Fruit fly (Drosophila melanogaster) whole organism, embryonic: ENCODE results near the gene CG43163.
A peak's percentile ranks its signal among the peaks of the same experiment; 100 is the strongest.

Source experiments
- ATbp ChIP-seq: fragments of 200-800 bp; sonication (Bioruptor generic); optimal IDR thresholded peaks from 2 replicates; lab custom pipeline; 2017; ENCODE audit warnings: missing biosample characterization, mild to moderate bottlenecking, missing genetic modification characterization, missing genetic modification reagents
- Antp ChIP-seq: fragments of 200-800 bp; sonication (Bioruptor generic); optimal IDR thresholded peaks from 3 replicates; lab custom pipeline; 2016; ENCODE audit warnings: missing biosample characterization, missing genetic modification characterization
- BEAF-32 ChIP-seq: fragments of 200-800 bp; sonication (Bioruptor generic); optimal IDR thresholded peaks from 3 replicates; lab custom pipeline; 2017; ENCODE audit warnings: missing biosample characterization, missing genetic modification characterization, mild to moderate bottlenecking, moderate library complexity, missing genetic modification reagents
- CG11398 ChIP-seq: fragments of 200-800 bp; sonication (Bioruptor generic); optimal IDR thresholded peaks from 2 replicates; lab custom pipeline; 2016; ENCODE audit warnings: missing biosample characterization, missing genetic modification characterization
- CG11696 ChIP-seq: fragments of 200-800 bp; sonication (Bioruptor generic); IDR thresholded peaks from 2 replicates; pipeline ENCODE4 v1.3.6; 2022; ENCODE audit warnings: missing biosample characterization, missing genetic modification characterization
- CG12219 ChIP-seq: fragments of 200-800 bp; sonication (Bioruptor generic); optimal IDR thresholded peaks from 3 replicates; lab custom pipeline; 2018; ENCODE audit warnings: missing biosample characterization, mild to moderate bottlenecking, missing genetic modification characterization
- CG13123 ChIP-seq: fragments of 200-800 bp; sonication (Bioruptor generic); optimal IDR thresholded peaks from 2 replicates; lab custom pipeline; 2016; ENCODE audit warnings: missing biosample characterization, missing genetic modification characterization
- CG13624 ChIP-seq: fragments of 200-800 bp; sonication (Bioruptor generic); optimal IDR thresholded peaks from 2 replicates; lab custom pipeline; 2016; ENCODE audit warnings: missing biosample characterization, missing genetic modification characterization
- CG14667 ChIP-seq: fragments of 200-800 bp; sonication (Bioruptor generic); IDR thresholded peaks from 2 replicates; pipeline ENCODE4 v1.3.6; 2022; ENCODE audit warnings: missing biosample characterization, missing genetic modification characterization
- CG15073 ChIP-seq: fragments of 200-800 bp; sonication (Bioruptor generic); optimal IDR thresholded peaks from 2 replicates; lab custom pipeline; 2016; ENCODE audit warnings: missing biosample characterization, missing genetic modification characterization
- CG1647 ChIP-seq: fragments of 200-800 bp; sonication (Bioruptor generic); optimal IDR thresholded peaks from 3 replicates; lab custom pipeline; 2016; ENCODE audit warnings: missing biosample characterization, missing genetic modification characterization
- CG17612 ChIP-seq: fragments of 200-800 bp; sonication (Bioruptor generic); IDR thresholded peaks from 2 replicates; pipeline ENCODE4 v1.3.6; 2022; ENCODE audit warnings: missing biosample characterization, missing genetic modification characterization
- CG18764 ChIP-seq: fragments of 200-800 bp; sonication (Bioruptor generic); optimal IDR thresholded peaks from 3 replicates; lab custom pipeline; 2016; ENCODE audit warnings: missing biosample characterization, missing genetic modification characterization
- CG30020 ChIP-seq: fragments of 200-800 bp; optimal IDR thresholded peaks from 2 replicates; lab custom pipeline; 2019; ENCODE audit warnings: missing biosample characterization, mild to moderate bottlenecking, missing genetic modification characterization, moderate library complexity
- CG31441 ChIP-seq: fragments of 200-800 bp; sonication (Bioruptor generic); IDR thresholded peaks from 2 replicates; pipeline ENCODE4 v1.3.6; 2022; ENCODE audit warnings: missing biosample characterization, missing genetic modification characterization
- CG3407 ChIP-seq: fragments of 200-800 bp; sonication (Bioruptor generic); optimal IDR thresholded peaks from 2 replicates; lab custom pipeline; 2018; ENCODE audit warnings: missing biosample characterization, mild to moderate bottlenecking, missing genetic modification characterization
- CG34376 ChIP-seq: fragments of 200-800 bp; sonication (Bioruptor generic); optimal IDR thresholded peaks from 2 replicates; lab custom pipeline; 2018; ENCODE audit warnings: missing biosample characterization, mild to moderate bottlenecking, missing genetic modification characterization
- CG4282 ChIP-seq: fragments of 200-800 bp; sonication (Bioruptor generic); optimal IDR thresholded peaks from 2 replicates; lab custom pipeline; 2016; ENCODE audit warnings: missing biosample characterization, missing genetic modification characterization
- CG4707 ChIP-seq: fragments of 200-800 bp; sonication (Bioruptor generic); optimal IDR thresholded peaks from 2 replicates; lab custom pipeline; 2018; ENCODE audit warnings: missing biosample characterization, mild to moderate bottlenecking, missing genetic modification characterization, moderate library complexity
- CG4730 ChIP-seq: fragments of 200-800 bp; sonication (Bioruptor generic); IDR thresholded peaks from 2 replicates; pipeline ENCODE4 v1.3.6; 2022; ENCODE audit warnings: missing biosample characterization, missing genetic modification characterization
- CG5953 ChIP-seq: fragments of 200-800 bp; sonication (Bioruptor generic); IDR thresholded peaks from 2 replicates; pipeline ENCODE4 v1.3.6; 2022; ENCODE audit warnings: missing biosample characterization, missing genetic modification characterization
- CG6254 ChIP-seq: fragments of 200-800 bp; sonication (Bioruptor generic); optimal IDR thresholded peaks from 3 replicates; lab custom pipeline; 2017; ENCODE audit warnings: mild to moderate bottlenecking, missing biosample characterization, missing genetic modification reagents, missing genetic modification characterization
- CG6813 ChIP-seq: fragments of 200-800 bp; sonication (Bioruptor generic); optimal IDR thresholded peaks from 2 replicates; lab custom pipeline; 2017; ENCODE audit warnings: missing biosample characterization, missing genetic modification characterization, mild to moderate bottlenecking, moderate library complexity, missing genetic modification reagents
- CG7839 ChIP-seq: fragments of 200-800 bp; sonication (Bioruptor generic); optimal IDR thresholded peaks from 3 replicates; lab custom pipeline; 2018; ENCODE audit warnings: missing biosample characterization, mild to moderate bottlenecking, missing genetic modification characterization, moderate library complexity
- CG7963 ChIP-seq: fragments of 200-800 bp; sonication (Bioruptor generic); IDR thresholded peaks from 3 replicates; pipeline ENCODE4 v1.3.6; 2022; ENCODE audit warnings: missing biosample characterization, missing genetic modification characterization; ENCODE audit not compliant: partially characterized antibody
- CG9727 ChIP-seq: fragments of 200-800 bp; sonication (Bioruptor generic); optimal IDR thresholded peaks from 3 replicates; lab custom pipeline; 2017; ENCODE audit warnings: missing biosample characterization, mild to moderate bottlenecking, missing genetic modification characterization
- Gug ChIP-seq: fragments of 200-800 bp; sonication (Bioruptor generic); IDR thresholded peaks from 4 replicates; pipeline ENCODE4 v1.3.6; 2022; ENCODE audit warnings: missing biosample characterization, missing genetic modification characterization
- H2.0 ChIP-seq: fragments of 200-800 bp; sonication (Bioruptor generic); IDR thresholded peaks from 2 replicates; pipeline ENCODE4 v1.3.6; 2022; ENCODE audit warnings: missing biosample characterization, missing genetic modification characterization
- MBD-R2 ChIP-seq: fragments of 200-800 bp; sonication (Bioruptor generic); IDR thresholded peaks from 2 replicates; pipeline ENCODE4 v1.3.6; 2022; ENCODE audit warnings: missing biosample characterization, missing genetic modification characterization
- NC2α ChIP-seq: fragments of 200-800 bp; sonication (Bioruptor generic); optimal IDR thresholded peaks from 2 replicates; lab custom pipeline; 2016; ENCODE audit warnings: missing biosample characterization, missing genetic modification characterization
- NFAT ChIP-seq: fragments of 200-800 bp; sonication (Bioruptor generic); IDR thresholded peaks from 2 replicates; pipeline ENCODE4 v1.3.6; 2022; ENCODE audit warnings: missing biosample characterization, missing genetic modification characterization
- Pdp1 ChIP-seq, 2 experiments: fragments of 200-800 bp; sonication (Bioruptor generic); optimal IDR thresholded peaks; 3 replicates each; lab custom pipeline; 2016; ENCODE audit warnings: missing biosample characterization in 2 of 2, missing genetic modification characterization in 2 of 2, mild to moderate bottlenecking in 1 of 2, moderate library complexity in 1 of 2
- Trl ChIP-seq, 3 experiments: fragments of >200 bp in 2 of 3; fragments of 200-800 bp in 1 of 3; sonication (Bioruptor generic) in 1 of 3; optimal IDR thresholded peaks; 2 replicates in 1 of 3; 3 replicates in 2 of 3; lab custom pipeline; 2016 to 2017; ENCODE audit warnings: missing biosample characterization in 1 of 3, missing genetic modification characterization in 1 of 3
- aop ChIP-seq: fragments of 200-800 bp; sonication (Bioruptor generic); IDR thresholded peaks from 2 replicates; pipeline ENCODE4 v1.3.6; 2022; ENCODE audit warnings: missing biosample characterization, missing genetic modification characterization
- ase ChIP-seq: fragments of 200-800 bp; sonication (Bioruptor generic); IDR thresholded peaks from 3 replicates; pipeline ENCODE4 v1.3.6; 2022; ENCODE audit warnings: missing biosample characterization, missing genetic modification characterization
- az2 ChIP-seq: fragments of 200-800 bp; sonication (Bioruptor generic); optimal IDR thresholded peaks from 3 replicates; lab custom pipeline; 2016; ENCODE audit warnings: missing biosample characterization, missing genetic modification characterization
- bcd ChIP-seq: fragments of 200-800 bp; sonication (Bioruptor generic); optimal IDR thresholded peaks from 2 replicates; lab custom pipeline; 2017; ENCODE audit warnings: missing biosample characterization, mild to moderate bottlenecking, missing genetic modification characterization
- crc ChIP-seq: fragments of 200-800 bp; sonication (Bioruptor generic); optimal IDR thresholded peaks from 2 replicates; lab custom pipeline; 2016; ENCODE audit warnings: missing biosample characterization, missing genetic modification characterization
- dmrt99B ChIP-seq: fragments of 200-800 bp; sonication (Bioruptor generic); optimal IDR thresholded peaks from 2 replicates; lab custom pipeline; 2018; ENCODE audit warnings: missing biosample characterization, mild to moderate bottlenecking, missing genetic modification characterization, moderate library complexity
- eyg ChIP-seq: fragments of 200-800 bp; sonication (Bioruptor generic); optimal IDR thresholded peaks from 3 replicates; lab custom pipeline; 2016; ENCODE audit warnings: missing biosample characterization, missing genetic modification characterization
- gcm2 ChIP-seq: fragments of 200-800 bp; sonication (Bioruptor generic); optimal IDR thresholded peaks from 2 replicates; lab custom pipeline; 2016; ENCODE audit warnings: missing biosample characterization, missing genetic modification characterization
- gfzf ChIP-seq: fragments of 200-800 bp; sonication (Bioruptor generic); optimal IDR thresholded peaks from 2 replicates; lab custom pipeline; 2016; ENCODE audit warnings: missing biosample characterization, mild to moderate bottlenecking, missing genetic modification characterization, moderate library complexity
- gsb-n ChIP-seq: fragments of 200-800 bp; sonication (Bioruptor generic); optimal IDR thresholded peaks from 3 replicates; lab custom pipeline; 2018; ENCODE audit warnings: missing biosample characterization, mild to moderate bottlenecking, missing genetic modification characterization
- hth ChIP-seq: fragments of >200 bp; optimal IDR thresholded peaks from 2 replicates; lab custom pipeline; 2017; ENCODE audit warnings: inconsistent platforms
- klu ChIP-seq: fragments of 200-800 bp; sonication (Bioruptor generic); IDR thresholded peaks from 2 replicates; pipeline ENCODE4 v1.3.6; 2022; ENCODE audit warnings: missing biosample characterization, missing genetic modification characterization
- nau ChIP-seq: fragments of 200-800 bp; sonication (Bioruptor generic); optimal IDR thresholded peaks from 3 replicates; lab custom pipeline; 2017; ENCODE audit warnings: missing biosample characterization, mild to moderate bottlenecking, missing genetic modification characterization, missing genetic modification reagents
- nerfin-1 ChIP-seq: fragments of 200-800 bp; sonication (Bioruptor generic); optimal IDR thresholded peaks from 3 replicates; lab custom pipeline; 2019; ENCODE audit warnings: missing biosample characterization, mild to moderate bottlenecking, missing genetic modification characterization, moderate library complexity
- seq ChIP-seq: fragments of 200-800 bp; sonication (Bioruptor generic); IDR thresholded peaks from 2 replicates; pipeline ENCODE4 v1.3.6; 2022; ENCODE audit warnings: missing biosample characterization, missing genetic modification characterization
- tap ChIP-seq: fragments of 200-800 bp; optimal IDR thresholded peaks from 3 replicates; lab custom pipeline; 2019; ENCODE audit warnings: missing biosample characterization, mild to moderate bottlenecking, missing genetic modification characterization, moderate library complexity
- ttk ChIP-seq: fragments of 200-800 bp; sonication (Bioruptor generic); IDR thresholded peaks from 2 replicates; pipeline ENCODE4 v2.1.2; 2022; ENCODE audit warnings: missing biosample characterization, missing genetic modification characterization
- tx ChIP-seq: fragments of 200-800 bp; sonication (Bioruptor generic); optimal IDR thresholded peaks from 2 replicates; lab custom pipeline; 2016; ENCODE audit warnings: missing biosample characterization, missing genetic modification characterization
- zfh1 ChIP-seq: fragments of 200-800 bp; sonication (Bioruptor generic); IDR thresholded peaks from 3 replicates; pipeline ENCODE4 v1.3.6; 2022; ENCODE audit warnings: missing biosample characterization, missing genetic modification characterization

The CG43163 gene

dm6 chr3L:8424831-8425336, 82.1 kb downstream of the CG43163 start, which contains the start of gene Cbl (continued):
- TF ChIP-seq CG4707 (GFP tag; lab: Kevin White, UChicago): no peak
- TF ChIP-seq CG7839 (tag; lab: Kevin White, UChicago): no peak
- no peak for TF ChIP-seq CG9727 (GFP tag; lab: Kevin White, UChicago)
- no peak for TF ChIP-seq az2 (GFP tag; lab: Kevin White, UChicago)
- TF ChIP-seq CG17612 (GFP tag; lab: Robert Waterston, UW): no peak
- no peak for TF ChIP-seq Trl (optimal IDR thresholded peaks at IDR 0.05; lab: Kevin White, UChicago)
- no peak for TF ChIP-seq Trl (GFP tag; optimal IDR thresholded peaks at IDR 0.05; lab: Kevin White, UChicago)
- peak; percentile 94 for TF ChIP-seq gfzf (GFP tag; lab: Kevin White, UChicago)
- TF ChIP-seq gcm2 (GFP tag; lab: Kevin White, UChicago): no peak
- no peak for TF ChIP-seq CG4730 (GFP tag; lab: Robert Waterston, UW)
- no peak for TF ChIP-seq ATbp (GFP tag; lab: Kevin White, UChicago)
- TF ChIP-seq ttk: no peak
- no peak for TF ChIP-seq CG5953 (GFP tag; lab: Robert Waterston, UW)
- no peak for TF ChIP-seq tx (GFP tag; lab: Kevin White, UChicago)
- no peak for TF ChIP-seq eyg (GFP tag; lab: Kevin White, UChicago)
- no peak for TF ChIP-seq hth (lab: Kevin White, UChicago)
- no peak for TF ChIP-seq klu (GFP tag; lab: Robert Waterston, UW)
- no peak for TF ChIP-seq NFAT (GFP tag; lab: Robert Waterston, UW)
- TF ChIP-seq BEAF-32 (GFP tag; lab: Kevin White, UChicago): peak; percentile 49
- no peak for TF ChIP-seq tap (tag; lab: Kevin White, UChicago)
- no peak for TF ChIP-seq CG14667
- no peak for TF ChIP-seq NC2α (GFP tag; lab: Kevin White, UChicago)
- TF ChIP-seq CG15073 (GFP tag; lab: Kevin White, UChicago): no peak
- TF ChIP-seq CG34376 (GFP tag; lab: Kevin White, UChicago): peak; percentile 33
- TF ChIP-seq CG3407 (GFP tag; lab: Kevin White, UChicago): no peak
- no peak for TF ChIP-seq CG11696
- no peak for TF ChIP-seq CG13123
- TF ChIP-seq CG18764: no peak
- TF ChIP-seq CG30020: no peak
- no peak for TF ChIP-seq ase (GFP tag; lab: Robert Waterston, UW)
- TF ChIP-seq CG11398 (GFP tag; lab: Kevin White, UChicago): no peak
- TF ChIP-seq aop: no peak
- TF ChIP-seq gsb-n: no peak
- TF ChIP-seq MBD-R2: peak; percentile 60
- TF ChIP-seq CG13624: no peak
- TF ChIP-seq CG1647 (GFP tag; lab: Kevin White, UChicago): no peak
- TF ChIP-seq crc: no peak
- no peak for TF ChIP-seq CG7963
- TF ChIP-seq seq (GFP tag; lab: Robert Waterston, UW): no peak
- TF ChIP-seq CG12219: no peak
- no peak for TF ChIP-seq CG4282 (GFP tag; lab: Kevin White, UChicago)
- TF ChIP-seq nerfin-1 (tag; lab: Kevin White, UChicago): no peak
- TF ChIP-seq Antp (GFP tag; lab: Kevin White, UChicago): no peak
- no peak for TF ChIP-seq CG31441 (GFP tag; lab: Robert Waterston, UW)
- no peak for TF ChIP-seq H2.0 (GFP tag; lab: Robert Waterston, UW)
- TF ChIP-seq zfh1 (GFP tag; lab: Robert Waterston, UW): no peak
- TF ChIP-seq dmrt99B (tag; lab: Kevin White, UChicago): no peak
- no peak for TF ChIP-seq CG6254 (GFP tag; lab: Kevin White, UChicago)
- no peak for TF ChIP-seq bcd (GFP tag; lab: Kevin White, UChicago)
- no peak for TF ChIP-seq nau (GFP tag; lab: Kevin White, UChicago)
- no peak for TF ChIP-seq CG6813 (GFP tag; lab: Kevin White, UChicago)
- TF ChIP-seq Pdp1 (GFP tag; optimal IDR thresholded peaks at IDR 0.05; lab: Kevin White, UChicago): peak in 1 of 2 experiments; percentile 62
- no peak for TF ChIP-seq Gug (GFP tag; lab: Robert Waterston, UW)
